Worm (Caenorhabditis elegans) whole organism, L1 larva: ENCODE data around the gene mltn-8.

ENCODE experiments used
- C16A3.4 ChIP-seq: fragments of 150-350 bp; optimal IDR thresholded peaks from 2 replicates; lab custom pipeline; 2014; ENCODE audit warnings: missing biosample characterization, missing genetic modification characterization
- C34B4.2 ChIP-seq: sonication (generic microtip); optimal IDR thresholded peaks from 2 replicates; lab custom pipeline; 2017; ENCODE audit warnings: mild to moderate bottlenecking, missing genetic modification characterization, missing compliant biosample characterization
- F16B12.6 ChIP-seq: fragments of 150-350 bp; optimal IDR thresholded peaks from 2 replicates; lab custom pipeline; 2014; ENCODE audit warnings: missing biosample characterization, missing genetic modification characterization
- alr-1 ChIP-seq: fragments of 200-800 bp; sonication (Bioruptor generic); optimal IDR thresholded peaks from 2 replicates; lab custom pipeline; 2018; ENCODE audit warnings: borderline replicate concordance, mild to moderate bottlenecking, missing genetic modification characterization, missing compliant biosample characterization
- ama-1 ChIP-seq: fragments of 150-350 bp; optimal IDR thresholded peaks from 2 replicates; lab custom pipeline; 2014
- blmp-1 ChIP-seq: fragments of 150-350 bp; optimal IDR thresholded peaks from 2 replicates; lab custom pipeline; 2014; ENCODE audit warnings: missing biosample characterization, missing genetic modification characterization
- ceh-63 ChIP-seq: fragments of 200-800 bp; sonication (Bioruptor generic); optimal IDR thresholded peaks from 2 replicates; lab custom pipeline; 2018; ENCODE audit warnings: mild to moderate bottlenecking, missing genetic modification characterization, missing compliant biosample characterization
- ceh-88 ChIP-seq: fragments of 200-800 bp; sonication (Bioruptor generic); IDR thresholded peaks from 2 replicates; pipeline ENCODE4 v1.3.6; 2022; ENCODE audit warnings: missing genetic modification characterization, missing compliant biosample characterization
- dpl-1 ChIP-seq, 3 experiments: fragments of 150-350 bp in 2 of 3; sonication (generic microtip) in 1 of 3; optimal IDR thresholded peaks; 2 replicates each; lab custom pipeline; 2014 to 2017; ENCODE audit warnings: missing biosample characterization in 3 of 3, missing genetic modification characterization in 3 of 3, missing genetic modification reagents in 3 of 3
- efl-1 ChIP-seq, 4 experiments: fragments of 150-350 bp; optimal IDR thresholded peaks in 3 of 4; peaks in 1 of 4; 1 replicate in 1 of 4; 2 replicates in 3 of 4; lab custom pipeline; 2014; ENCODE audit warnings: missing biosample characterization in 2 of 4, missing genetic modification characterization in 2 of 4, missing genetic modification reagents in 2 of 4
- efl-3 ChIP-seq: fragments of 200-800 bp; sonication (Bioruptor generic); optimal IDR thresholded peaks from 2 replicates; lab custom pipeline; 2018; ENCODE audit warnings: mild to moderate bottlenecking, missing genetic modification characterization, missing compliant biosample characterization
- egl-13 ChIP-seq: sonication (generic microtip); optimal IDR thresholded peaks from 2 replicates; lab custom pipeline; 2016; ENCODE audit warnings: missing genotype, missing genetic modification reagents, missing genetic modification characterization, missing compliant biosample characterization
- elt-2 ChIP-seq: sonication (generic microtip); optimal IDR thresholded peaks from 2 replicates; lab custom pipeline; 2016; ENCODE audit warnings: missing genetic modification characterization, mild to moderate bottlenecking, inconsistent platforms, missing compliant biosample characterization, missing genetic modification reagents
- elt-3 ChIP-seq, 6 experiments: fragments of 150-350 bp in 1 of 6; sonication (generic microtip); optimal IDR thresholded peaks; 2 replicates each; lab custom pipeline; 2017 to 2018; ENCODE audit warnings: missing biosample characterization in 6 of 6, missing genetic modification characterization in 6 of 6, inconsistent platforms in 1 of 6
- ets-5 ChIP-seq: fragments of 200-800 bp; sonication (Bioruptor generic); IDR thresholded peaks from 2 replicates; pipeline ENCODE4 v1.3.6; 2022; ENCODE audit warnings: missing genetic modification characterization, missing compliant biosample characterization
- fkh-10 ChIP-seq: sonication (generic microtip); optimal IDR thresholded peaks from 2 replicates; lab custom pipeline; 2017; ENCODE audit warnings: missing biosample characterization, missing genetic modification reagents, missing genetic modification characterization
- fkh-4 ChIP-seq: sonication (generic microtip); optimal IDR thresholded peaks from 2 replicates; lab custom pipeline; 2016; ENCODE audit warnings: missing compliant biosample characterization, missing genetic modification characterization, borderline replicate concordance
- fkh-8 ChIP-seq: sonication (generic microtip); optimal IDR thresholded peaks from 2 replicates; lab custom pipeline; 2016; ENCODE audit warnings: mild to moderate bottlenecking, missing genetic modification characterization, missing compliant biosample characterization
- fos-1 ChIP-seq: fragments of 150-350 bp; optimal IDR thresholded peaks from 2 replicates; lab custom pipeline; 2014; ENCODE audit warnings: missing biosample characterization, missing genetic modification characterization
- isw-1 ChIP-seq: fragments of 200-800 bp; sonication (Bioruptor generic); IDR thresholded peaks from 2 replicates; pipeline ENCODE4 v1.3.6; 2022; ENCODE audit warnings: missing genetic modification characterization, missing compliant biosample characterization
- jun-1 ChIP-seq: fragments of 150-350 bp; optimal IDR thresholded peaks from 2 replicates; lab custom pipeline; 2014; ENCODE audit warnings: missing biosample characterization, missing genetic modification reagents, missing genetic modification characterization
- lin-15B ChIP-seq: fragments of 150-350 bp; sonication (generic microtip); optimal IDR thresholded peaks from 3 replicates; lab custom pipeline; 2014; ENCODE audit warnings: missing biosample characterization, missing genetic modification characterization
- lin-35 ChIP-seq, 2 experiments: fragments of 150-350 bp; optimal IDR thresholded peaks; 2 replicates each; lab custom pipeline; 2014; ENCODE audit warnings: missing biosample characterization in 2 of 2, missing genetic modification characterization in 2 of 2, missing genetic modification reagents in 2 of 2
- lin-39 ChIP-seq: fragments of 150-350 bp; optimal IDR thresholded peaks from 2 replicates; lab custom pipeline; 2014; ENCODE audit warnings: missing biosample characterization, missing genetic modification reagents, missing genetic modification characterization
- mab-9 ChIP-seq: fragments of 200-800 bp; sonication (Bioruptor generic); IDR thresholded peaks from 2 replicates; pipeline ENCODE4 v1.3.6; 2022; ENCODE audit warnings: missing genetic modification reagents, missing genetic modification characterization, missing compliant biosample characterization
- mep-1 ChIP-seq: fragments of 150-350 bp; optimal IDR thresholded peaks from 2 replicates; lab custom pipeline; 2014; ENCODE audit warnings: missing biosample characterization, missing genetic modification characterization
- nhr-12 ChIP-seq: sonication (generic microtip); optimal IDR thresholded peaks from 2 replicates; lab custom pipeline; 2017; ENCODE audit warnings: missing biosample characterization, missing genetic modification characterization
- nhr-20 ChIP-seq: sonication (generic microtip); optimal IDR thresholded peaks from 2 replicates; lab custom pipeline; 2016; ENCODE audit warnings: mild to moderate bottlenecking, missing genetic modification characterization, missing compliant biosample characterization
- nhr-237 ChIP-seq: fragments of 150-350 bp; optimal IDR thresholded peaks from 2 replicates; lab custom pipeline; 2014; ENCODE audit warnings: missing biosample characterization, missing genetic modification characterization
- nhr-28 ChIP-seq: fragments of 150-350 bp; optimal IDR thresholded peaks from 2 replicates; lab custom pipeline; 2014; ENCODE audit warnings: missing biosample characterization, missing genetic modification characterization
- nhr-71 ChIP-seq: sonication (generic microtip); optimal IDR thresholded peaks from 2 replicates; lab custom pipeline; 2016; ENCODE audit warnings: mild to moderate bottlenecking, missing genetic modification characterization, moderate library complexity, missing compliant biosample characterization
- nhr-84 ChIP-seq: sonication (generic microtip); optimal IDR thresholded peaks from 2 replicates; lab custom pipeline; 2017; ENCODE audit warnings: missing biosample characterization, missing genetic modification characterization
- nhr-85 ChIP-seq: sonication (generic microtip); peaks from one replicate; lab custom pipeline; 2016; ENCODE audit warnings: missing genetic modification characterization, inconsistent platforms, missing compliant biosample characterization
- nhr-90 ChIP-seq: sonication (generic microtip); optimal IDR thresholded peaks from 2 replicates; lab custom pipeline; 2016; ENCODE audit warnings: mild to moderate bottlenecking, missing genetic modification characterization, missing compliant biosample characterization; ENCODE audit not compliant: poor library complexity
- pax-3 ChIP-seq: fragments of 200-800 bp; sonication (Bioruptor generic); optimal IDR thresholded peaks from 2 replicates; lab custom pipeline; 2018; ENCODE audit warnings: mild to moderate bottlenecking, missing genetic modification characterization, moderate library complexity, missing compliant biosample characterization
- pqm-1 ChIP-seq: sonication (generic microtip); optimal IDR thresholded peaks from 3 replicates; lab custom pipeline; 2017; ENCODE audit warnings: missing biosample characterization, missing genetic modification characterization
- skn-1 ChIP-seq: fragments of 150-350 bp; optimal IDR thresholded peaks from 2 replicates; lab custom pipeline; 2014; ENCODE audit warnings: missing biosample characterization, missing genetic modification characterization
- tbx-2 ChIP-seq: sonication (generic microtip); optimal IDR thresholded peaks from 2 replicates; lab custom pipeline; 2016; ENCODE audit warnings: missing genetic modification characterization, missing compliant biosample characterization
- tlp-1 ChIP-seq: fragments of 150-350 bp; optimal IDR thresholded peaks from 2 replicates; lab custom pipeline; 2014; ENCODE audit warnings: missing biosample characterization, missing genetic modification characterization
- unc-62 ChIP-seq: fragments of 150-350 bp; optimal IDR thresholded peaks from 2 replicates; lab custom pipeline; 2014; ENCODE audit warnings: missing biosample characterization, missing genetic modification reagents, missing genetic modification characterization
- unc-98 ChIP-seq: fragments of 200-800 bp; sonication (Bioruptor generic); IDR thresholded peaks from 2 replicates; pipeline ENCODE4 v1.3.6; 2022; ENCODE audit warnings: missing genetic modification characterization, missing compliant biosample characterization
- xbp-1 ChIP-seq: sonication (generic microtip); optimal IDR thresholded peaks from 2 replicates; lab custom pipeline; 2016; ENCODE audit warnings: missing genetic modification characterization, missing compliant biosample characterization
- ztf-11 ChIP-seq, 2 experiments: sonication (generic microtip); optimal IDR thresholded peaks; 2 replicates each; lab custom pipeline; 2016 to 2017; ENCODE audit warnings: missing genetic modification characterization in 2 of 2, missing biosample characterization in 1 of 2, missing compliant biosample characterization in 1 of 2
- ztf-4 ChIP-seq: fragments of 150-350 bp; optimal IDR thresholded peaks from 2 replicates; lab custom pipeline; 2014; ENCODE audit warnings: missing biosample characterization, missing genetic modification characterization

mltn-8 gene

DNA sequence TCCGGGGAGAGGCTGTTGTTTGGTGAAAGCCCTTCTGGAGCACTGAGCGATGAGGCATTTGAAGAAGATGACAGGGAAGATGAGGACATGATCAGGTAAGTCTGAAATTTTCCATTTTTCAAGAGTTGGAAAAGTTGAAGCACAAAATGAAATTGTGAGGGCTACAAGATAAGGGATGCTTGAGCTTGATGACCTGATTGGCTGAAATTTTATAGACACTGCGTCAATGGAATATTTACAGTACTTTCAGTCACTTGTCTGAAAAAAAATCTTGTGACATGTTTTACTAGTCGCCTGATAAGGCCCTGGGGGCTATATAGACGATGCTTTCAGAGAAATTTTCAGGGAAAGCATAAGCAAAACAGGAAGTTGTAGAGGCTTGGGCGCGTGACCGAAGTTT lies 43.7 kb downstream of the mltn-8 start, which contains the start of gene dmd-8:
dmd-8 (minus strand) TSS at position 101 of the 400 bp plus-strand sequence.
- TF ChIP-seq dpl-1 (GFP tag; optimal IDR thresholded peaks at IDR 0.05; lab: Kevin White, UChicago): no peak
- TF ChIP-seq nhr-237: no peak
- no peak for TF ChIP-seq ets-5 (GFP tag; lab: Robert Waterston, UW)
- no peak for TF ChIP-seq nhr-71
- TF ChIP-seq fkh-8 (tag; lab: Kevin White, UChicago): no peak
- no peak for TF ChIP-seq fos-1 (tag; lab: Kevin White, UChicago)
- no peak for TF ChIP-seq F16B12.6 (tag; lab: Kevin White, UChicago)
- TF ChIP-seq unc-62: no peak
- TF ChIP-seq alr-1 (tag; lab: Kevin White, UChicago): no peak
- TF ChIP-seq ceh-88 (GFP tag; lab: Robert Waterston, UW): no peak
- TF ChIP-seq lin-39: no peak
- no peak for TF ChIP-seq nhr-28 (tag; lab: Kevin White, UChicago)

DNA sequence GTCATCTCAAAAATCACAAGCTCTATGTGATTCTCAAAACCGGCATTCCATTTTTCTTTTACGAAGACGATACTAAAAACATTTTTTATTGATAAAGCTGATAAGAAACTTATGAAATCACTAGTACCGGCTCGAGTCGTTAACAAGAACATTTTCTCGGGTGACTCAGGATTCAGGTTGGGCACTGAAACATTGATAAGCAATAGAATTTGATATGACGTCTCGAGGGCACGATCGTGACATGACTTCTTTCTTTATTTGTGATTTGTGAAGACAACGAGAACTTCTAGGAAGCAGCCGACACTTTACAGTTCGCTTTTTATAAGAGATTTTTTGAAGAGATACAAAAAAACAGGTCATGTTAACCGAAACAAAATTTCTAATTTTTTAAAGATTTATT lies 46.4 kb downstream of the mltn-8 start:
- TF ChIP-seq nhr-90 (tag; lab: Kevin White, UChicago) (peak; percentile 17), egl-13 (tag; lab: Kevin White, UChicago) (no peak), pax-3 (tag; lab: Kevin White, UChicago) (peak; percentile 36), mab-9 (no peak), pqm-1 (tag; lab: Kevin White, UChicago) (peak; percentile 9), fkh-4 (tag; lab: Kevin White, UChicago) (no peak), fkh-8 (tag; lab: Kevin White, UChicago) (no peak), nhr-237 (no peak), efl-3 (GFP tag; lab: Kevin White, UChicago) (no peak), elt-2 (tag; lab: Kevin White, UChicago) (peak; percentile 95), alr-1 (tag; lab: Kevin White, UChicago) (no peak), dpl-1 (GFP tag; optimal IDR thresholded peaks at IDR 0.05; lab: Kevin White, UChicago) (no peak), efl-1 (optimal IDR thresholded peaks at IDR 0.05; lab: Kevin White, UChicago) (no peak), efl-1 (GFP tag; optimal IDR thresholded peaks at IDR 0.05 in 1 of 2; lab: Kevin White, UChicago) (peak in 1 of 2 experiments; percentile 83), fkh-10 (GFP tag; lab: Kevin White, UChicago) (no peak), ama-1 (lab: Kevin White, UChicago) (no peak), tlp-1 (tag; lab: Kevin White, UChicago) (no peak), F16B12.6 (tag; lab: Kevin White, UChicago) (no peak), isw-1 (GFP tag; lab: Robert Waterston, UW) (no peak), ceh-88 (GFP tag; lab: Robert Waterston, UW) (no peak), lin-35 (GFP tag; optimal IDR thresholded peaks at IDR 0.05; lab: Kevin White, UChicago) (peak in 1 of 2 experiments; percentile 6), nhr-28 (tag; lab: Kevin White, UChicago) (no peak), C16A3.4 (tag; lab: Kevin White, UChicago) (no peak), jun-1 (tag; lab: Kevin White, UChicago) (peak; percentile 67), ceh-63 (GFP tag; lab: Kevin White, UChicago) (no peak), elt-3 (tag; optimal IDR thresholded peaks at IDR 0.05; lab: Kevin White, UChicago) (no peak), nhr-85 (tag; lab: Kevin White, UChicago) (no peak), ztf-4 (tag; lab: Kevin White, UChicago) (no peak), blmp-1 (tag; lab: Kevin White, UChicago) (no peak), xbp-1 (tag; lab: Kevin White, UChicago) (no peak), nhr-12 (tag; lab: Kevin White, UChicago) (no peak), mep-1 (tag; lab: Kevin White, UChicago) (no peak), tbx-2 (tag; lab: Kevin White, UChicago) (no peak), nhr-20 (tag; lab: Kevin White, UChicago) (peak; percentile 10), ztf-11 (tag; optimal IDR thresholded peaks at IDR 0.05; lab: Kevin White, UChicago) (no peak), C34B4.2 (no peak), unc-98 (GFP tag; lab: Robert Waterston, UW) (no peak), skn-1 (tag; lab: Kevin White, UChicago) (no peak), nhr-84 (tag; lab: Kevin White, UChicago) (no peak), lin-15B (tag; lab: Kevin White, UChicago) (no peak)
